Fruit fly (Drosophila melanogaster) whole organism, wandering third instar larva: Measurements from ENCODE around the gene CG43138.

Experiments used
- Abd-B ChIP-seq: fragments of >200 bp; optimal IDR thresholded peaks from 2 replicates; lab custom pipeline; 2017; ENCODE audit warnings: missing biosample characterization, missing genetic modification characterization
- Hr78 ChIP-seq: fragments of >200 bp; optimal IDR thresholded peaks from 2 replicates; lab custom pipeline; 2017; ENCODE audit warnings: missing biosample characterization, missing genetic modification characterization
- Hr83 ChIP-seq: fragments of 200-300 bp; sonication (Bioruptor generic); optimal IDR thresholded peaks from 2 replicates; lab custom pipeline; 2016; ENCODE audit warnings: missing biosample characterization, mild to moderate bottlenecking, missing genetic modification characterization, moderate library complexity; ENCODE audit not compliant: poor library complexity, severe bottlenecking
- Jra ChIP-seq: sonication (Bioruptor generic); optimal IDR thresholded peaks from 2 replicates; lab custom pipeline; 2016; ENCODE audit warnings: missing biosample characterization, missing genetic modification characterization
- Myc ChIP-seq: fragments of >200 bp; optimal IDR thresholded peaks from 2 replicates; lab custom pipeline; 2017
- OdsH ChIP-seq: fragments of 200-800 bp; sonication (Bioruptor generic); optimal IDR thresholded peaks from 2 replicates; lab custom pipeline; 2016; ENCODE audit warnings: missing biosample characterization, mild to moderate bottlenecking, missing genetic modification characterization
- Sp1 ChIP-seq: fragments of 200-800 bp; sonication (Bioruptor generic); optimal IDR thresholded peaks from 3 replicates; lab custom pipeline; 2019; ENCODE audit warnings: missing biosample characterization, mild to moderate bottlenecking, missing genetic modification characterization, moderate library complexity
- h ChIP-seq: fragments of 200-800 bp; sonication (Bioruptor generic); optimal IDR thresholded peaks from 3 replicates; lab custom pipeline; 2016; ENCODE audit warnings: missing biosample characterization, mild to moderate bottlenecking, missing genetic modification characterization
- jim ChIP-seq: fragments of 175-275, 200-325 bp; sonication (Bioruptor generic); optimal IDR thresholded peaks from 2 replicates; lab custom pipeline; 2016; ENCODE audit warnings: missing biosample characterization, mild to moderate bottlenecking, missing genetic modification characterization
- psq ChIP-seq: fragments of 200-800 bp; sonication (Bioruptor generic); optimal IDR thresholded peaks from 3 replicates; lab custom pipeline; 2017; ENCODE audit warnings: missing biosample characterization, mild to moderate bottlenecking, missing genetic modification characterization, moderate library complexity

DNA sequence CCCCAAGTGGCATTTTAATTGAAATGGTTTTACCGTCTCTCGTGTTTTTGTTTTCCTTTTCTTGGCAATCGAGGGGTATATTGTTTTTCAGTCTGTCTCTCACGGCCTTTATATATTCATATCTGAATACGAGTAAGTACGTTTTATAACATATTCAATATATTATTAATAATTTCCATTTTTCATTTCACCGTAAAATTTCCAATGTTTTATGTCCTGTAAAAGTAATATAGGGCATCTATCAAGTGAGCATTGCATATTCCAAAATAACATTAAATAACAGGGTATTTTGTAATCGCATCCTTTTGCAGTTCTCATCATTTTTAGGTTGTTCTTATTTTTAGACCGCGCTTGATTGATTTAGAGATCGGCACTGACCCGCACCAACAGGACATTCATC, 41.6 kb downstream of the CG43138 start:
- no peak for TF ChIP-seq Abd-B (GFP tag; lab: Kevin White, UChicago)
- TF ChIP-seq Hr78 (GFP tag; lab: Kevin White, UChicago), result no peak
- TF ChIP-seq Jra (GFP tag; lab: Kevin White, UChicago), result no peak
- no peak for TF ChIP-seq Myc (lab: Kevin White, UChicago)
- no peak for TF ChIP-seq h (GFP tag; lab: Kevin White, UChicago)
- no peak for TF ChIP-seq jim
- TF ChIP-seq psq (GFP tag; lab: Kevin White, UChicago), result no peak
- no peak for TF ChIP-seq OdsH (GFP tag; lab: Kevin White, UChicago)
- no peak for TF ChIP-seq Sp1 (GFP tag; lab: Kevin White, UChicago)
- TF ChIP-seq Hr83 (GFP tag; lab: Kevin White, UChicago), result no peak
